Fruit fly (Drosophila melanogaster) whole organism, embryonic: ENCODE measurements around the gene CG2854.

Source experiments
- Antp ChIP-seq: fragments of 200-800 bp; sonication (Bioruptor generic); optimal IDR thresholded peaks from 3 replicates; lab custom pipeline; 2016; ENCODE audit warnings: missing biosample characterization, missing genetic modification characterization
- Asciz ChIP-seq: fragments of 200-800 bp; sonication (Bioruptor generic); optimal IDR thresholded peaks from 2 replicates; lab custom pipeline; 2017; ENCODE audit warnings: missing biosample characterization, mild to moderate bottlenecking, missing genetic modification characterization, missing genetic modification reagents
- B-H1 ChIP-seq: fragments of 200-800 bp; sonication (Bioruptor generic); IDR thresholded peaks from 3 replicates; pipeline ENCODE4 v1.3.6; 2022; ENCODE audit warnings: missing biosample characterization, missing genetic modification characterization
- Bdp1 ChIP-seq: fragments of 200-800 bp; sonication (Bioruptor generic); optimal IDR thresholded peaks from 3 replicates; lab custom pipeline; 2016; ENCODE audit warnings: missing biosample characterization, missing genetic modification characterization
- Bgb ChIP-seq: fragments of 200-800 bp; sonication (Bioruptor generic); IDR thresholded peaks from 2 replicates; pipeline ENCODE4 v1.3.6; 2022; ENCODE audit warnings: missing biosample characterization, missing genetic modification characterization; ENCODE audit not compliant: partially characterized antibody
- CG1024 ChIP-seq: fragments of 200-800 bp; sonication (Bioruptor generic); IDR thresholded peaks from 2 replicates; pipeline ENCODE4 v1.3.6; 2022; ENCODE audit warnings: missing biosample characterization, missing genetic modification characterization
- CG10431 ChIP-seq: fragments of 200-800 bp; sonication (Bioruptor generic); optimal IDR thresholded peaks from 3 replicates; lab custom pipeline; 2018; ENCODE audit warnings: missing biosample characterization, mild to moderate bottlenecking, missing genetic modification characterization
- CG11696 ChIP-seq: fragments of 200-800 bp; sonication (Bioruptor generic); IDR thresholded peaks from 2 replicates; pipeline ENCODE4 v1.3.6; 2022; ENCODE audit warnings: missing biosample characterization, missing genetic modification characterization
- CG14441 ChIP-seq: fragments of 200-800 bp; sonication (Bioruptor generic); IDR thresholded peaks from 2 replicates; pipeline ENCODE4 v1.3.6; 2022; ENCODE audit warnings: missing biosample characterization, missing genetic modification characterization
- CG15269 ChIP-seq: fragments of 200-800 bp; sonication (Bioruptor generic); optimal IDR thresholded peaks from 2 replicates; lab custom pipeline; 2018; ENCODE audit warnings: missing biosample characterization, mild to moderate bottlenecking, missing genetic modification characterization, moderate library complexity
- CG16779 ChIP-seq: fragments of 200-800 bp; sonication (Bioruptor generic); IDR thresholded peaks from 2 replicates; pipeline ENCODE4 v1.3.6; 2022; ENCODE audit warnings: missing biosample characterization, missing genetic modification characterization
- CG17802 ChIP-seq: fragments of 200-800 bp; sonication (Bioruptor generic); optimal IDR thresholded peaks from 2 replicates; lab custom pipeline; 2018; ENCODE audit warnings: missing biosample characterization, mild to moderate bottlenecking, missing genetic modification characterization, moderate library complexity
- CG1792 ChIP-seq: fragments of 200-800 bp; sonication (Bioruptor generic); optimal IDR thresholded peaks from 2 replicates; lab custom pipeline; 2016; ENCODE audit warnings: missing biosample characterization, missing genetic modification characterization
- CG33213 ChIP-seq: fragments of 200-800 bp; sonication (Bioruptor generic); optimal IDR thresholded peaks from 3 replicates; lab custom pipeline; 2016; ENCODE audit warnings: missing biosample characterization, missing genetic modification characterization
- CG3726 ChIP-seq: fragments of 200-800 bp; sonication (Bioruptor generic); IDR thresholded peaks from 3 replicates; pipeline ENCODE4, ENCODE4 v1.3.6; 2022; ENCODE audit warnings: missing biosample characterization, missing genetic modification characterization
- CG6175 ChIP-seq: fragments of 200-800 bp; sonication (Bioruptor generic); IDR thresholded peaks from 3 replicates; pipeline ENCODE4 v1.3.6; 2022; ENCODE audit warnings: missing biosample characterization, missing genetic modification characterization
- CG8478 ChIP-seq: fragments of >200 bp; optimal IDR thresholded peaks from 2 replicates; lab custom pipeline; 2018
- CG9727 ChIP-seq: fragments of 200-800 bp; sonication (Bioruptor generic); optimal IDR thresholded peaks from 3 replicates; lab custom pipeline; 2017; ENCODE audit warnings: missing biosample characterization, mild to moderate bottlenecking, missing genetic modification characterization
- H15 ChIP-seq: fragments of 200-800 bp; sonication (Bioruptor generic); IDR thresholded peaks from 3 replicates; pipeline ENCODE4 v1.3.6; 2022; ENCODE audit warnings: missing biosample characterization, missing genetic modification characterization
- HLHmδ ChIP-seq: fragments of 200-800 bp; sonication (Bioruptor generic); optimal IDR thresholded peaks from 2 replicates; lab custom pipeline; 2018; ENCODE audit warnings: missing biosample characterization, mild to moderate bottlenecking, missing genetic modification characterization, moderate library complexity
- Hr78 ChIP-seq, 2 experiments: fragments of 200-800 bp in 1 of 2; fragments of >200 bp in 1 of 2; sonication (Bioruptor generic) in 1 of 2; optimal IDR thresholded peaks; 2 replicates each; lab custom pipeline; 2017 to 2019; ENCODE audit warnings: missing biosample characterization in 2 of 2, missing genetic modification characterization in 2 of 2, mild to moderate bottlenecking in 1 of 2, moderate library complexity in 1 of 2
- Lpt ChIP-seq: fragments of >200 bp; optimal IDR thresholded peaks from 2 replicates; lab custom pipeline; 2018; ENCODE audit warnings: missing biosample characterization, missing genetic modification characterization
- NK7.1 ChIP-seq: fragments of 200-800 bp; sonication (Bioruptor generic); optimal IDR thresholded peaks from 3 replicates; lab custom pipeline; 2016; ENCODE audit warnings: missing biosample characterization, missing genetic modification characterization
- Nf-YB ChIP-seq: fragments of 200-800 bp; sonication (Bioruptor generic); optimal IDR thresholded peaks from 3 replicates; lab custom pipeline; 2019; ENCODE audit warnings: missing biosample characterization, mild to moderate bottlenecking, missing genetic modification characterization, moderate library complexity
- Oli ChIP-seq: fragments of 200-800 bp; sonication (Bioruptor generic); optimal IDR thresholded peaks from 2 replicates; lab custom pipeline; 2018; ENCODE audit warnings: missing biosample characterization, mild to moderate bottlenecking, missing genetic modification characterization, moderate library complexity
- Pdp1 ChIP-seq, 2 experiments: fragments of 200-800 bp; sonication (Bioruptor generic); optimal IDR thresholded peaks; 3 replicates each; lab custom pipeline; 2016; ENCODE audit warnings: missing biosample characterization in 2 of 2, missing genetic modification characterization in 2 of 2, mild to moderate bottlenecking in 1 of 2, moderate library complexity in 1 of 2
- Ravus ChIP-seq: fragments of 200-800 bp; sonication (Bioruptor generic); IDR thresholded peaks from 2 replicates; pipeline ENCODE4 v1.3.6; 2022; ENCODE audit warnings: missing biosample characterization, missing genetic modification characterization
- Sry-β ChIP-seq: fragments of 200-800 bp; sonication (Bioruptor generic); optimal IDR thresholded peaks from 2 replicates; lab custom pipeline; 2018; ENCODE audit warnings: missing biosample characterization, mild to moderate bottlenecking, missing genetic modification characterization, moderate library complexity
- Sry-δ ChIP-seq: fragments of 200-800 bp; sonication (Bioruptor generic); optimal IDR thresholded peaks from 2 replicates; lab custom pipeline; 2016; ENCODE audit warnings: missing biosample characterization, missing genetic modification characterization
- abd-A ChIP-seq: fragments of 200-800 bp; sonication (Bioruptor generic); optimal IDR thresholded peaks from 3 replicates; lab custom pipeline; 2019; ENCODE audit warnings: missing biosample characterization, mild to moderate bottlenecking, missing genetic modification characterization, moderate library complexity
- cg ChIP-seq: fragments of 200-800 bp; sonication (Bioruptor generic); optimal IDR thresholded peaks from 3 replicates; lab custom pipeline; 2019; ENCODE audit warnings: missing biosample characterization, mild to moderate bottlenecking, missing genetic modification characterization, moderate library complexity
- danr ChIP-seq: fragments of 200-800 bp; sonication (Bioruptor generic); IDR thresholded peaks from 2 replicates; pipeline ENCODE4 v1.3.6; 2022; ENCODE audit warnings: missing biosample characterization, missing genetic modification characterization
- dmrt11E ChIP-seq: fragments of 200-800 bp; sonication (Bioruptor generic); optimal IDR thresholded peaks from 3 replicates; lab custom pipeline; 2018; ENCODE audit warnings: missing biosample characterization, mild to moderate bottlenecking, missing genetic modification characterization, moderate library complexity
- dpn ChIP-seq, 2 experiments: fragments of 200-800 bp; sonication (Bioruptor generic); optimal IDR thresholded peaks; 3 replicates each; lab custom pipeline; 2016; ENCODE audit warnings: missing biosample characterization in 2 of 2, missing genetic modification characterization in 2 of 2
- fd96Cb ChIP-seq: fragments of 200-800 bp; sonication (Bioruptor generic); optimal IDR thresholded peaks from 2 replicates; lab custom pipeline; 2018; ENCODE audit warnings: missing biosample characterization, mild to moderate bottlenecking, missing genetic modification characterization, moderate library complexity
- gt ChIP-seq: fragments of 200-800 bp; sonication (Bioruptor generic); IDR thresholded peaks from 2 replicates; pipeline ENCODE4 v1.3.6; 2022; ENCODE audit warnings: missing biosample characterization, missing genetic modification characterization
- insv ChIP-seq, 2 experiments: fragments of 200-800 bp; sonication (Bioruptor generic); optimal IDR thresholded peaks; 3 replicates each; lab custom pipeline; 2016 to 2018; ENCODE audit warnings: missing biosample characterization in 2 of 2, missing genetic modification characterization in 2 of 2
- jing ChIP-seq: fragments of 200-800 bp; sonication (Bioruptor generic); optimal IDR thresholded peaks from 2 replicates; lab custom pipeline; 2018; ENCODE audit warnings: missing biosample characterization, mild to moderate bottlenecking, missing genetic modification characterization
- lbe ChIP-seq: fragments of 200-800 bp; sonication (Bioruptor generic); optimal IDR thresholded peaks from 2 replicates; lab custom pipeline; 2016; ENCODE audit warnings: missing biosample characterization, mild to moderate bottlenecking, missing genetic modification characterization
- luna ChIP-seq: fragments of 200-800 bp; sonication (Bioruptor generic); optimal IDR thresholded peaks from 2 replicates; lab custom pipeline; 2016; ENCODE audit warnings: missing biosample characterization, missing genetic modification characterization
- rib ChIP-seq: fragments of 200-800 bp; sonication (Bioruptor generic); IDR thresholded peaks from 2 replicates; pipeline ENCODE4 v1.3.6; 2022; ENCODE audit warnings: missing biosample characterization, missing genetic modification characterization
- run ChIP-seq: fragments of 200-800 bp; sonication (Bioruptor generic); optimal IDR thresholded peaks from 3 replicates; lab custom pipeline; 2018; ENCODE audit warnings: missing biosample characterization, mild to moderate bottlenecking, missing genetic modification characterization
- slbo ChIP-seq: fragments of 200-800 bp; sonication (Bioruptor generic); IDR thresholded peaks from 2 replicates; pipeline ENCODE4 v1.3.6; 2022; ENCODE audit warnings: missing biosample characterization, missing genetic modification characterization
- tll ChIP-seq, 2 experiments: fragments of 200-800 bp in 1 of 2; fragments of >200 bp in 1 of 2; sonication (Bioruptor generic) in 1 of 2; optimal IDR thresholded peaks; 2 replicates each; lab custom pipeline; 2017 to 2019; ENCODE audit warnings: missing biosample characterization in 2 of 2, missing genetic modification characterization in 2 of 2, mild to moderate bottlenecking in 1 of 2, moderate library complexity in 1 of 2
- toy ChIP-seq: fragments of 200-800 bp; sonication (Bioruptor generic); IDR thresholded peaks from 2 replicates; pipeline ENCODE4 v1.3.6; 2022; ENCODE audit warnings: missing biosample characterization, missing genetic modification characterization
- twi ChIP-seq: fragments of 200-800 bp; optimal IDR thresholded peaks from 2 replicates; lab custom pipeline; 2019; ENCODE audit warnings: missing biosample characterization, mild to moderate bottlenecking, missing genetic modification characterization, moderate library complexity
- unc-4 ChIP-seq: fragments of 200-800 bp; sonication (Bioruptor generic); IDR thresholded peaks from 2 replicates; pipeline ENCODE4 v1.3.6; 2022; ENCODE audit warnings: missing biosample characterization, missing genetic modification characterization; ENCODE audit not compliant: partially characterized antibody
- yki ChIP-seq: fragments of >200 bp; optimal IDR thresholded peaks from 3 replicates; lab custom pipeline; 2018
- zen ChIP-seq: fragments of 200-800 bp; sonication (Bioruptor generic); optimal IDR thresholded peaks from 3 replicates; lab custom pipeline; 2018; ENCODE audit warnings: missing biosample characterization, mild to moderate bottlenecking, missing genetic modification characterization, moderate library complexity

Gene CG2854

DNA sequence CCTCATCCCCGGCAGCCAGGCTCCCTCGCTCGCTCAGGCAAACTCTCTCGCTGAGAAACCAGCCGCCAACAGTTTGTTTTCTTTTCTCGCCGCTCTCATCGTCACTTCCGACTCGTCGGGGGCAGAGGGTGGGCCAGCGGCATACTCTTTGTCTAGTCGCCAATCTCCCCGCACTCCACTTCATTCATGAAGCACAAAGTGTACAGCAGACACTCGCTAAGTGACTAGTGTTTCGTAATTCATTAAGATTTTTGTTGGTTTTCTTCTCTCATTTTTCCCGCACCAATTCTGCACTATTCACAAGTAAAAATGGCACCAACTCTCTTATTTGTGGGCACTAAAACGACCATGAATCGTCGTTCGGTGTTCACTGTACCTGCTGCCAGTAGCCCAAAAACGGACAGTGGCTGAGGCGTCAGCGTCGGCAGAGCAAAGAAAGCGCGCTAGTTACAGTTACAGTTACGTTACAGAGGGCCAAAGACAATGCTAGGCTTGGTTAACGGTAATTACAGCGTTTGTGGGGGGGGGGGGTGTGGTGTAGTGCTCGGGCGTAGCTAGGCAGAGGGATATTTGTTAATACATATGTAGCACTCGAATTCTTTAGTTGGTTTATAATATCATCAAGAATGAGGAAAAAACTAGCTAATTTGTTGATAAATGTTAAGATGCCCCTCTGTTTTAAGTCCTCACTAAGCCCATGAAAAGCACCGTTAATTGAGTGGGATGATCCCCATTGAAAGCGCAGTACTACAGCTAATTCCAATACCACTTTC is 29.3 kb upstream of the CG2854 start (continued):
- TF ChIP-seq Hr78 (GFP tag; optimal IDR thresholded peaks at IDR 0.05; lab: Kevin White, UChicago) (peak in 1 of 2 experiments; percentile 94), slbo (peak; percentile 99), Nf-YB (GFP tag; lab: Kevin White, UChicago) (peak; percentile 87), CG3726 (GFP tag; lab: Robert Waterston, UW) (peak; percentile 97), twi (tag; lab: Kevin White, UChicago) (peak; percentile 94), Bdp1 (GFP tag; lab: Kevin White, UChicago) (peak; percentile 94), unc-4 (GFP tag; lab: Robert Waterston, UW) (no peak), CG8478 (lab: Kevin White, UChicago) (no peak), Pdp1 (GFP tag; optimal IDR thresholded peaks at IDR 0.05; lab: Kevin White, UChicago) (peak; percentile 99), CG1792 (GFP tag; lab: Kevin White, UChicago) (peak; percentile 98), Asciz (GFP tag; lab: Kevin White, UChicago) (peak; percentile 99), CG16779 (GFP tag; lab: Robert Waterston, UW) (peak; percentile 95), CG11696 (GFP tag; lab: Robert Waterston, UW) (peak; percentile 89), CG1024 (GFP tag; lab: Robert Waterston, UW) (peak; percentile 96), lbe (GFP tag; lab: Kevin White, UChicago) (peak; percentile 70), CG15269 (peak; percentile 99), Oli (tag; lab: Kevin White, UChicago) (peak; percentile 99), rib (GFP tag; lab: Robert Waterston, UW) (peak; percentile 94), abd-A (peak; percentile 92), Lpt (GFP tag; lab: Kevin White, UChicago) (no peak), run (tag; lab: Kevin White, UChicago) (peak; percentile 96), Bgb (GFP tag; lab: Robert Waterston, UW) (no peak; the same call in 1 of the 2 replicates), Antp (GFP tag; lab: Kevin White, UChicago) (peak; percentile 100), dmrt11E (tag; lab: Kevin White, UChicago) (peak; percentile 93), B-H1 (GFP tag; lab: Robert Waterston, UW) (peak; percentile 97), insv (GFP tag; optimal IDR thresholded peaks at IDR 0.05; lab: Kevin White, UChicago) (peak; percentile 53 to 61), H15 (peak; percentile 98), CG14441 (peak; percentile 99), luna (GFP tag; lab: Kevin White, UChicago) (peak; percentile 94), dpn (GFP tag; optimal IDR thresholded peaks at IDR 0.05; lab: Kevin White, UChicago) (peak; percentile 99 to 100), CG17802 (tag; lab: Kevin White, UChicago) (peak; percentile 92), gt (GFP tag; lab: Robert Waterston, UW) (peak; percentile 97), toy (peak; percentile 93), NK7.1 (peak; percentile 97), CG33213 (GFP tag; lab: Kevin White, UChicago) (peak; percentile 99), danr (GFP tag; lab: Robert Waterston, UW) (peak; percentile 97), zen (peak; percentile 95), CG9727 (GFP tag; lab: Kevin White, UChicago) (peak; percentile 96), Sry-β (GFP tag; lab: Kevin White, UChicago) (peak; percentile 68), cg (peak; percentile 8), tll (GFP tag; optimal IDR thresholded peaks at IDR 0.05; lab: Kevin White, UChicago) (peak in 1 of 2 experiments; percentile 25), CG10431 (GFP tag; lab: Kevin White, UChicago) (peak; percentile 95), CG6175 (GFP tag; lab: Robert Waterston, UW) (peak; percentile 95), jing (GFP tag; lab: Kevin White, UChicago) (peak; percentile 98), yki (lab: Kevin White, UChicago) (no peak), HLHmδ (GFP tag; lab: Kevin White, UChicago) (no peak), Ravus (GFP tag; lab: Robert Waterston, UW) (peak; percentile 96), fd96Cb (tag; lab: Kevin White, UChicago) (peak; percentile 99), Sry-δ (GFP tag; lab: Kevin White, UChicago) (peak; percentile 79)
